Worm (Caenorhabditis elegans) whole organism, L4/young adult: ENCODE measurements around the gene M03F4.4.

Source experiments
- W03F9.2 ChIP-seq: fragments of 150-350 bp; optimal IDR thresholded peaks from 2 replicates; lab custom pipeline; 2014; ENCODE audit warnings: missing biosample characterization, missing genetic modification characterization
- dao-5 ChIP-seq: sonication (generic microtip); optimal IDR thresholded peaks from 2 replicates; lab custom pipeline; 2016; ENCODE audit warnings: missing genotype, missing genetic modification characterization, moderate library complexity, missing compliant biosample characterization
- him-1 ChIP-seq: sonication (generic microtip); optimal IDR thresholded peaks from 2 replicates; lab custom pipeline; 2016; ENCODE audit warnings: missing genotype, missing genetic modification reagents, missing genetic modification characterization, missing compliant biosample characterization

ce11 chrX:4914464-4914863 lies 42.8 kb downstream of the M03F4.4 start:
- TF ChIP-seq him-1 (tag; lab: Kevin White, UChicago) (no peak), dao-5 (tag; lab: Kevin White, UChicago) (no peak), W03F9.2 (no peak)
